Worm (Caenorhabditis elegans) whole organism, mixed stage, embryonic: ENCODE results near the gene F38B2.3.

Experiments used
- M03D4.4 ChIP-seq: sonication (generic microtip); optimal IDR thresholded peaks from 2 replicates; lab custom pipeline; 2017; ENCODE audit warnings: mild to moderate bottlenecking, missing genetic modification characterization, missing compliant biosample characterization
- bed-3 ChIP-seq: fragments of 200-800 bp; sonication (Bioruptor generic); optimal IDR thresholded peaks from 3 replicates; lab custom pipeline; 2018; ENCODE audit warnings: mild to moderate bottlenecking, missing genetic modification characterization, moderate library complexity, missing compliant biosample characterization
- blmp-1 ChIP-seq: fragments of 150-350 bp; optimal IDR thresholded peaks from 2 replicates; lab custom pipeline; 2014; ENCODE audit warnings: missing biosample characterization, missing genetic modification characterization
- ceh-39 ChIP-seq: fragments of 150-350 bp; optimal IDR thresholded peaks from 2 replicates; lab custom pipeline; 2014; ENCODE audit warnings: missing biosample characterization, missing genetic modification characterization
- ceh-43 ChIP-seq: fragments of 200-800 bp; sonication (Bioruptor generic); optimal IDR thresholded peaks from 2 replicates; lab custom pipeline; 2018; ENCODE audit warnings: mild to moderate bottlenecking, missing genetic modification characterization, moderate library complexity, missing compliant biosample characterization
- ceh-83 ChIP-seq: fragments of 200-800 bp; sonication (Bioruptor generic); optimal IDR thresholded peaks from 2 replicates; lab custom pipeline; 2018; ENCODE audit warnings: mild to moderate bottlenecking, missing genetic modification characterization, missing compliant biosample characterization
- ces-1 ChIP-seq: fragments of 150-350 bp; optimal IDR thresholded peaks from 2 replicates; lab custom pipeline; 2014; ENCODE audit warnings: missing biosample characterization, missing genetic modification reagents, missing genetic modification characterization
- drap-1 ChIP-seq: fragments of 200-800 bp; sonication (Bioruptor generic); optimal IDR thresholded peaks from 3 replicates; lab custom pipeline; 2018; ENCODE audit warnings: mild to moderate bottlenecking, missing genetic modification characterization, missing compliant biosample characterization
- elt-1 ChIP-seq: sonication (generic microtip); optimal IDR thresholded peaks from 2 replicates; lab custom pipeline; 2017; ENCODE audit warnings: missing genetic modification characterization, mild to moderate bottlenecking, missing compliant biosample characterization, antibody characterized with exemption, moderate library complexity, borderline replicate concordance; ENCODE audit not compliant: insufficient read depth
- elt-3 ChIP-seq: fragments of 150-350 bp; optimal IDR thresholded peaks from 2 replicates; lab custom pipeline; 2014; ENCODE audit warnings: missing biosample characterization, missing genetic modification characterization
- flh-1 ChIP-seq: fragments of 200-800 bp; sonication (Bioruptor generic); optimal IDR thresholded peaks from 2 replicates; lab custom pipeline; 2018; ENCODE audit warnings: mild to moderate bottlenecking, missing genetic modification characterization, moderate library complexity, missing compliant biosample characterization
- ham-2 ChIP-seq: fragments of 200-800 bp; sonication (Bioruptor generic); optimal IDR thresholded peaks from 2 replicates; lab custom pipeline; 2018; ENCODE audit warnings: mild to moderate bottlenecking, missing genetic modification characterization, missing compliant biosample characterization
- hlh-1 ChIP-seq: fragments of 150-350 bp; optimal IDR thresholded peaks from 2 replicates; lab custom pipeline; 2014; ENCODE audit warnings: missing biosample characterization, missing genetic modification reagents, missing genetic modification characterization
- lin-13 ChIP-seq: fragments of 150-350 bp; optimal IDR thresholded peaks from 2 replicates; lab custom pipeline; 2014; ENCODE audit warnings: missing biosample characterization, missing genetic modification characterization
- lsy-2 ChIP-seq: fragments of 150-350 bp; optimal IDR thresholded peaks from 2 replicates; lab custom pipeline; 2014; ENCODE audit warnings: missing biosample characterization, missing genetic modification characterization
- mab-5 ChIP-seq: fragments of 150-350 bp; optimal IDR thresholded peaks from 2 replicates; lab custom pipeline; 2014; ENCODE audit warnings: missing biosample characterization, missing genetic modification characterization
- mls-2 ChIP-seq: sonication (generic microtip); optimal IDR thresholded peaks from 2 replicates; lab custom pipeline; 2016; ENCODE audit warnings: mild to moderate bottlenecking, missing genetic modification characterization, moderate library complexity, missing compliant biosample characterization
- nhr-12 ChIP-seq: fragments of 150-350 bp; optimal IDR thresholded peaks from 2 replicates; lab custom pipeline; 2014; ENCODE audit warnings: missing biosample characterization, missing genetic modification characterization
- nhr-2 ChIP-seq: fragments of 150-350 bp; optimal IDR thresholded peaks from 2 replicates; lab custom pipeline; 2014; ENCODE audit warnings: missing biosample characterization, missing genetic modification characterization
- nhr-237 ChIP-seq: fragments of 150-350 bp; optimal IDR thresholded peaks from 2 replicates; lab custom pipeline; 2014; ENCODE audit warnings: missing biosample characterization, missing genetic modification characterization
- sem-2 ChIP-seq: fragments of 200-800 bp; sonication (Bioruptor generic); optimal IDR thresholded peaks from 2 replicates; lab custom pipeline; 2018; ENCODE audit warnings: mild to moderate bottlenecking, missing genetic modification characterization, missing compliant biosample characterization
- snpc-4 ChIP-seq: fragments of 150-350 bp; optimal IDR thresholded peaks from 2 replicates; lab custom pipeline; 2014; ENCODE audit warnings: missing biosample characterization, missing genetic modification characterization
- sptf-1 ChIP-seq: sonication (generic microtip); optimal IDR thresholded peaks from 2 replicates; lab custom pipeline; 2017; ENCODE audit warnings: mild to moderate bottlenecking, missing genetic modification characterization, moderate library complexity, missing compliant biosample characterization
- tbx-8 ChIP-seq: fragments of 200-800 bp; sonication (Bioruptor generic); optimal IDR thresholded peaks from 2 replicates; lab custom pipeline; 2018; ENCODE audit warnings: mild to moderate bottlenecking, missing genetic modification characterization, moderate library complexity, missing compliant biosample characterization
- unc-120 ChIP-seq: sonication (generic microtip); optimal IDR thresholded peaks from 2 replicates; lab custom pipeline; 2017; ENCODE audit warnings: missing genetic modification characterization, missing compliant biosample characterization; ENCODE audit not compliant: poor library complexity, severe bottlenecking
- unc-39 ChIP-seq: fragments of 150-350 bp; optimal IDR thresholded peaks from 2 replicates; lab custom pipeline; 2014; ENCODE audit warnings: missing biosample characterization, missing genetic modification characterization
- unc-62 ChIP-seq: fragments of 150-350 bp; optimal IDR thresholded peaks from 2 replicates; lab custom pipeline; 2014; ENCODE audit warnings: missing biosample characterization, missing genetic modification reagents, missing genetic modification characterization
- zip-8 ChIP-seq: fragments of 150-350 bp; optimal IDR thresholded peaks from 2 replicates; lab custom pipeline; 2014; ENCODE audit warnings: missing biosample characterization, missing genetic modification characterization

Gene F38B2.3

ce11 chrX:11289925-11290324 is 3.8 kb upstream of the F38B2.3 start:
- TF ChIP-seq sptf-1 (tag; lab: Kevin White, UChicago) (no peak), nhr-2 (tag; lab: Kevin White, UChicago) (no peak), mls-2 (tag; lab: Kevin White, UChicago) (no peak), nhr-237 (tag; lab: Kevin White, UChicago) (no peak), M03D4.4 (tag; lab: Kevin White, UChicago) (no peak), mab-5 (tag; lab: Kevin White, UChicago) (no peak), nhr-12 (tag; lab: Kevin White, UChicago) (no peak), unc-120 (no peak), ceh-43 (GFP tag; lab: Kevin White, UChicago) (no peak), unc-39 (no peak), tbx-8 (GFP tag; lab: Kevin White, UChicago) (no peak), ceh-39 (no peak), drap-1 (GFP tag; lab: Kevin White, UChicago) (no peak), elt-1 (tag; lab: Kevin White, UChicago) (no peak), lin-13 (tag; lab: Kevin White, UChicago) (no peak)
- TF ChIP-seq, all 35 proteins: peak for 0

- no peak for TF ChIP-seq nhr-2 (tag; lab: Kevin White, UChicago)
- no peak for TF ChIP-seq unc-39
- no peak for TF ChIP-seq blmp-1 (tag; lab: Kevin White, UChicago)
- no peak for TF ChIP-seq zip-8
- no peak for TF ChIP-seq flh-1 (GFP tag; lab: Kevin White, UChicago)
- no peak for TF ChIP-seq sptf-1 (tag; lab: Kevin White, UChicago)
- TF ChIP-seq elt-3 (tag; lab: Kevin White, UChicago) = no peak
- TF ChIP-seq mls-2 (tag; lab: Kevin White, UChicago) = no peak
- no peak for TF ChIP-seq ceh-39
- TF ChIP-seq drap-1 (GFP tag; lab: Kevin White, UChicago) = no peak
- no peak for TF ChIP-seq lin-13 (tag; lab: Kevin White, UChicago)
- TF ChIP-seq ces-1 (GFP tag; lab: Kevin White, UChicago) = no peak
- no peak for TF ChIP-seq hlh-1 (tag; lab: Kevin White, UChicago)
Measured at ce11 chrX:11287617-11288016, 1.5 kb upstream of the F38B2.3 start, which contains the start of gene F38B2.4. Gene F38B2.4 (minus strand): TSS chrX:11287717.

ce11 chrX:11281148-11281547 is 5.0 kb downstream of the F38B2.3 start, which contains the start of gene F38B2.6:
Gene F38B2.6 (minus strand): TSS chrX:11281248.
- TF ChIP-seq ceh-83 (GFP tag; lab: Kevin White, UChicago) (no peak), blmp-1 (tag; lab: Kevin White, UChicago) (no peak), bed-3 (GFP tag; lab: Kevin White, UChicago) (no peak), nhr-12 (tag; lab: Kevin White, UChicago) (no peak), ceh-43 (GFP tag; lab: Kevin White, UChicago) (no peak), tbx-8 (GFP tag; lab: Kevin White, UChicago) (no peak), unc-39 (no peak)

- no peak for TF ChIP-seq lsy-2 (tag; lab: Kevin White, UChicago)
- TF ChIP-seq unc-39 = no peak
- no peak for TF ChIP-seq mls-2 (tag; lab: Kevin White, UChicago)
- TF ChIP-seq nhr-12 (tag; lab: Kevin White, UChicago) = no peak
- TF ChIP-seq drap-1 (GFP tag; lab: Kevin White, UChicago) = no peak
- no peak for TF ChIP-seq elt-1 (tag; lab: Kevin White, UChicago)
- no peak for TF ChIP-seq bed-3 (GFP tag; lab: Kevin White, UChicago)
- TF ChIP-seq snpc-4 (tag; lab: Kevin White, UChicago) = no peak
- no peak for TF ChIP-seq ces-1 (GFP tag; lab: Kevin White, UChicago)
- no peak for TF ChIP-seq blmp-1 (tag; lab: Kevin White, UChicago)
- TF ChIP-seq ceh-39 = no peak
- no peak for TF ChIP-seq unc-120
- TF ChIP-seq nhr-237 (tag; lab: Kevin White, UChicago) = no peak
Measured at ce11 chrX:11279276-11279675, 6.9 kb downstream of the F38B2.3 start, which contains the start of gene F38B2.2. Gene F38B2.2 (minus strand): TSS chrX:11279376.

- no peak for TF ChIP-seq unc-62 (GFP tag; lab: Kevin White, UChicago)
- TF ChIP-seq sem-2 = no peak
- TF ChIP-seq mls-2 (tag; lab: Kevin White, UChicago) = no peak
- no peak for TF ChIP-seq sptf-1 (tag; lab: Kevin White, UChicago)
- no peak for TF ChIP-seq elt-3 (tag; lab: Kevin White, UChicago)
- TF ChIP-seq ceh-83 (GFP tag; lab: Kevin White, UChicago) = no peak
- TF ChIP-seq snpc-4 (tag; lab: Kevin White, UChicago) = no peak
- TF ChIP-seq bed-3 (GFP tag; lab: Kevin White, UChicago) = no peak
- TF ChIP-seq lin-13 (tag; lab: Kevin White, UChicago) = no peak
- no peak for TF ChIP-seq ham-2 (GFP tag; lab: Kevin White, UChicago)
Measured at ce11 chrX:11270882-11271281, 15.3 kb downstream of the F38B2.3 start, which contains the start of gene ifa-1. Gene ifa-1 (plus strand): TSS chrX:11271182.
